Fruit fly (Drosophila melanogaster) whole organism, pupa: ENCODE results near the gene Obp83a.

ENCODE experiments used
- CG10348 ChIP-seq: fragments of 200-800 bp; sonication (Bioruptor generic); IDR thresholded peaks from 2 replicates; pipeline ENCODE4 v1.3.6; 2022; ENCODE audit warnings: missing biosample characterization, missing genetic modification characterization
- CG12605 ChIP-seq: fragments of 200-800 bp; sonication (Bioruptor generic); IDR thresholded peaks from 2 replicates; pipeline ENCODE4 v1.3.6; 2022; ENCODE audit warnings: missing biosample characterization, missing genetic modification characterization
- CG13204 ChIP-seq: fragments of 200-800 bp; sonication (Bioruptor generic); optimal IDR thresholded peaks from 2 replicates; lab custom pipeline; 2018; ENCODE audit warnings: missing biosample characterization, mild to moderate bottlenecking, missing genetic modification characterization, moderate library complexity
- CG14655 ChIP-seq: fragments of 200-800 bp; sonication (Bioruptor generic); optimal IDR thresholded peaks from 3 replicates; lab custom pipeline; 2017; ENCODE audit warnings: mild to moderate bottlenecking, missing biosample characterization, missing genetic modification reagents, missing genetic modification characterization
- CG15710 ChIP-seq: fragments of 200-800 bp; sonication (Bioruptor generic); optimal IDR thresholded peaks from 2 replicates; lab custom pipeline; 2018; ENCODE audit warnings: missing biosample characterization, mild to moderate bottlenecking, missing genetic modification characterization, moderate library complexity
- CG17806 ChIP-seq: fragments of 200-800 bp; sonication (Bioruptor generic); optimal IDR thresholded peaks from 2 replicates; lab custom pipeline; 2018; ENCODE audit warnings: missing biosample characterization, mild to moderate bottlenecking, missing genetic modification characterization, moderate library complexity
- CG32121 ChIP-seq: fragments of 200-800 bp; sonication (Bioruptor generic); IDR thresholded peaks from 2 replicates; pipeline ENCODE4 v1.3.6; 2022; ENCODE audit warnings: missing biosample characterization, missing genetic modification characterization
- CG34367 ChIP-seq: fragments of 200-800 bp; sonication (Bioruptor generic); optimal IDR thresholded peaks from 2 replicates; lab custom pipeline; 2018; ENCODE audit warnings: missing biosample characterization, mild to moderate bottlenecking, missing genetic modification characterization
- CG4496 ChIP-seq: fragments of 200-800 bp; sonication (Bioruptor generic); IDR thresholded peaks from 3 replicates; pipeline ENCODE4 v1.3.6; 2022; ENCODE audit warnings: missing biosample characterization, missing genetic modification characterization
- CG8159 ChIP-seq: fragments of 200-800 bp; sonication (Bioruptor generic); optimal IDR thresholded peaks from 3 replicates; lab custom pipeline; 2018; ENCODE audit warnings: missing biosample characterization, mild to moderate bottlenecking, missing genetic modification characterization, moderate library complexity
- CG8301 ChIP-seq: fragments of 200-800 bp; sonication (Bioruptor generic); optimal IDR thresholded peaks from 2 replicates; lab custom pipeline; 2018; ENCODE audit warnings: missing biosample characterization, mild to moderate bottlenecking, missing genetic modification characterization
- CG9948 ChIP-seq: fragments of 200-800 bp; sonication (Bioruptor generic); optimal IDR thresholded peaks from 2 replicates; lab custom pipeline; 2018; ENCODE audit warnings: missing biosample characterization, mild to moderate bottlenecking, missing genetic modification characterization, moderate library complexity
- D1 ChIP-seq: fragments of 200-800 bp; sonication (Bioruptor generic); optimal IDR thresholded peaks from 2 replicates; lab custom pipeline; 2018; ENCODE audit warnings: missing biosample characterization, mild to moderate bottlenecking, missing genetic modification characterization, moderate library complexity
- EcR ChIP-seq: fragments of 200-800 bp; sonication (Bioruptor generic); optimal IDR thresholded peaks from 3 replicates; lab custom pipeline; 2019; ENCODE audit warnings: missing biosample characterization, missing genetic modification characterization, mild to moderate bottlenecking, moderate library complexity, missing genetic modification reagents
- Ets98B ChIP-seq: fragments of 200-800 bp; sonication (Bioruptor generic); IDR thresholded peaks from 2 replicates; pipeline ENCODE4 v1.3.6; 2022; ENCODE audit warnings: missing biosample characterization, missing genetic modification characterization
- Pif1A ChIP-seq: fragments of 200-800 bp; sonication (Bioruptor generic); optimal IDR thresholded peaks from 3 replicates; lab custom pipeline; 2016; ENCODE audit warnings: missing biosample characterization, missing genetic modification characterization
- Pif1B ChIP-seq: fragments of 200-800 bp; sonication (Bioruptor generic); optimal IDR thresholded peaks from 3 replicates; lab custom pipeline; 2016; ENCODE audit warnings: missing biosample characterization, missing genetic modification characterization
- Snoo ChIP-seq: fragments of 200-800 bp; sonication (Bioruptor generic); optimal IDR thresholded peaks from 3 replicates; lab custom pipeline; 2017; ENCODE audit warnings: missing biosample characterization, mild to moderate bottlenecking, missing genetic modification characterization, inconsistent platforms
- fd96Ca ChIP-seq: fragments of 200-800 bp; sonication (Bioruptor generic); IDR thresholded peaks from 3 replicates; pipeline ENCODE4 v1.3.6; 2022; ENCODE audit warnings: missing biosample characterization, missing genetic modification characterization
- gl ChIP-seq: fragments of 200-800 bp; sonication (Bioruptor generic); optimal IDR thresholded peaks from 2 replicates; lab custom pipeline; 2018; ENCODE audit warnings: missing biosample characterization, mild to moderate bottlenecking, missing genetic modification characterization
- rn ChIP-seq: fragments of 200-800 bp; sonication (Bioruptor generic); IDR thresholded peaks from 2 replicates; pipeline ENCODE4 v1.3.6; 2022; ENCODE audit warnings: missing biosample characterization, missing genetic modification characterization

Gene Obp83a

dm6 chr3R:5976717-5977116 lies 1.7 kb upstream of the Obp83a start, which contains the start of gene Obp83b:
Gene Obp83b (minus strand): TSS chr3R:5976817.
- TF ChIP-seq CG15710 (tag; lab: Kevin White, UChicago): no peak
- no peak for TF ChIP-seq Pif1B (GFP tag; lab: Kevin White, UChicago)
- no peak for TF ChIP-seq EcR (GFP tag; lab: Kevin White, UChicago)
- TF ChIP-seq CG13204 (GFP tag; lab: Kevin White, UChicago): no peak
- TF ChIP-seq CG14655 (GFP tag; lab: Kevin White, UChicago): no peak
- no peak for TF ChIP-seq fd96Ca (GFP tag; lab: Robert Waterston, UW)
- no peak for TF ChIP-seq CG32121 (GFP tag; lab: Robert Waterston, UW)
- no peak for TF ChIP-seq CG17806 (tag; lab: Kevin White, UChicago)
- TF ChIP-seq CG9948 (tag; lab: Kevin White, UChicago): no peak
- no peak for TF ChIP-seq rn

- TF ChIP-seq rn (no peak), CG10348 (no peak), Pif1A (GFP tag; lab: Kevin White, UChicago) (no peak), D1 (no peak), CG14655 (GFP tag; lab: Kevin White, UChicago) (no peak), CG32121 (GFP tag; lab: Robert Waterston, UW) (no peak), CG34367 (tag; lab: Kevin White, UChicago) (no peak), Snoo (tag; lab: Kevin White, UChicago) (no peak), CG17806 (tag; lab: Kevin White, UChicago) (no peak), CG8159 (tag; lab: Kevin White, UChicago) (no peak)
Measured at dm6 chr3R:5960887-5961286, 14.2 kb downstream of the Obp83a start, which contains the start of gene CG11373. Gene CG11373 (minus strand): TSS chr3R:5960987.

- TF ChIP-seq CG10348: no peak
- no peak for TF ChIP-seq Ets98B (GFP tag; lab: Robert Waterston, UW)
- no peak for TF ChIP-seq CG12605 (GFP tag; lab: Robert Waterston, UW)
- no peak for TF ChIP-seq CG4496 (GFP tag; lab: Robert Waterston, UW)
- no peak for TF ChIP-seq CG32121 (GFP tag; lab: Robert Waterston, UW)
- no peak for TF ChIP-seq gl (tag; lab: Kevin White, UChicago)
- no peak for TF ChIP-seq CG8301 (tag; lab: Kevin White, UChicago)
- TF ChIP-seq rn: no peak
- TF ChIP-seq Snoo (tag; lab: Kevin White, UChicago): no peak
- TF ChIP-seq CG17806 (tag; lab: Kevin White, UChicago): no peak
- TF ChIP-seq CG34367 (tag; lab: Kevin White, UChicago): no peak
- no peak for TF ChIP-seq D1
- TF ChIP-seq CG8159 (tag; lab: Kevin White, UChicago): no peak
- TF ChIP-seq CG15710 (tag; lab: Kevin White, UChicago): no peak
- TF ChIP-seq Pif1A (GFP tag; lab: Kevin White, UChicago): no peak
- no peak for TF ChIP-seq Pif1B (GFP tag; lab: Kevin White, UChicago)
- no peak for TF ChIP-seq CG9948 (tag; lab: Kevin White, UChicago)
Measured at dm6 chr3R:5959382-5959781, 15.7 kb downstream of the Obp83a start, which contains the start of gene side-III. Gene side-III (minus strand): TSS chr3R:5959555.

dm6 chr3R:5937715-5938114 lies 37.3 kb downstream of the Obp83a start:
- TF ChIP-seq Pif1B (GFP tag; lab: Kevin White, UChicago) (no peak), Snoo (tag; lab: Kevin White, UChicago) (no peak), Ets98B (GFP tag; lab: Robert Waterston, UW) (no peak), gl (tag; lab: Kevin White, UChicago) (no peak), rn (no peak), CG34367 (tag; lab: Kevin White, UChicago) (no peak), Pif1A (GFP tag; lab: Kevin White, UChicago) (no peak), CG32121 (GFP tag; lab: Robert Waterston, UW) (no peak), CG4496 (GFP tag; lab: Robert Waterston, UW) (no peak), CG8159 (tag; lab: Kevin White, UChicago) (no peak), EcR (GFP tag; lab: Kevin White, UChicago) (no peak), CG17806 (tag; lab: Kevin White, UChicago) (no peak), fd96Ca (GFP tag; lab: Robert Waterston, UW) (no peak), CG14655 (GFP tag; lab: Kevin White, UChicago) (no peak), D1 (no peak), CG8301 (tag; lab: Kevin White, UChicago) (no peak), CG12605 (GFP tag; lab: Robert Waterston, UW) (no peak), CG9948 (tag; lab: Kevin White, UChicago) (no peak), CG10348 (no peak)
- TF ChIP-seq, all 21 proteins: peak for 0

dm6 chr3R:5927841-5928240 lies 47.2 kb downstream of the Obp83a start:
- TF ChIP-seq CG10348: no peak
- no peak for TF ChIP-seq D1
- TF ChIP-seq CG12605 (GFP tag; lab: Robert Waterston, UW): no peak
- no peak for TF ChIP-seq CG8159 (tag; lab: Kevin White, UChicago)
- no peak for TF ChIP-seq CG34367 (tag; lab: Kevin White, UChicago)
- no peak for TF ChIP-seq Pif1B (GFP tag; lab: Kevin White, UChicago)
- TF ChIP-seq fd96Ca (GFP tag; lab: Robert Waterston, UW): no peak
- TF ChIP-seq EcR (GFP tag; lab: Kevin White, UChicago): no peak
- no peak for TF ChIP-seq Ets98B (GFP tag; lab: Robert Waterston, UW)
- TF ChIP-seq CG4496 (GFP tag; lab: Robert Waterston, UW): no peak
- no peak for TF ChIP-seq gl (tag; lab: Kevin White, UChicago)
- TF ChIP-seq Pif1A (GFP tag; lab: Kevin White, UChicago): no peak
- no peak for TF ChIP-seq CG32121 (GFP tag; lab: Robert Waterston, UW)
- TF ChIP-seq rn: no peak
- TF ChIP-seq Snoo (tag; lab: Kevin White, UChicago): no peak
